Worm (Caenorhabditis elegans): ENCODE measurements around the gene C16C10.1.

Gene C16C10.1

DNA sequence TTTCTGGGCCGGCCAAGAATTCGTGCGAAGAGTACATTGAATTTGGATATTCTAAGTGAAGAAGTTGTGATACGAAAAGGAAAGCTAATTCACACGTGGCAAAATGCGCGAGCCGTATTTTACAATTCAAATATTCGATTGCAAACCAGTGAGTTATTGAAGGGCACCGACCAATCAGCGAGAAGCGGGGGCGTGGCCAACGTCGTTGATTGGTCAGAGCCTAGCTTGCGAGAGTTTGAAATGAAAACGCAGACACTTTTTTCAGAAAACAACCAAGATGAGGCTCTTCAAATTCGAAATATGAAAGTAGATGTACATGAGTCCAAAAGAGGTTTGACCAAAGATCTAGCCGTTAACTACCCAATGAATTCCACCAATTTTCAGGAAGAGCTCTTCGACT is 29.4 kb upstream of the C16C10.1 start:
- TF ChIP-seq irx-1 (tag; optimal IDR thresholded peaks at IDR 0.05) (no peak), zip-4 (GFP tag; optimal IDR thresholded peaks at IDR 0.05) (no peak), isw-1 (GFP tag; IDR thresholded peaks at IDR 0.05) (no peak), hpl-2 (GFP tag; optimal IDR thresholded peaks at IDR 0.05) (no peak), lin-39 (tag; optimal IDR thresholded peaks at IDR 0.05) (no peak), hlh-4 (tag; optimal IDR thresholded peaks at IDR 0.05) (no peak), unc-30 (tag; optimal IDR thresholded peaks at IDR 0.05) (no peak), ceh-8 (GFP tag; optimal IDR thresholded peaks at IDR 0.05) (no peak), unc-86 (tag; optimal IDR thresholded peaks at IDR 0.05) (no peak), unc-62 (GFP tag; optimal IDR thresholded peaks at IDR 0.05) (no peak), tlp-1 (tag; optimal IDR thresholded peaks at IDR 0.05) (no peak), lin-35 (GFP tag; optimal IDR thresholded peaks at IDR 0.05) (no peak), nhr-237 (tag; optimal IDR thresholded peaks at IDR 0.05) (no peak), mab-9 (GFP tag; IDR thresholded peaks at IDR 0.05) (no peak), swsn-7 (tag; optimal IDR thresholded peaks at IDR 0.05) (no peak), egl-13 (tag; optimal IDR thresholded peaks at IDR 0.05) (no peak), tbx-2 (tag; optimal IDR thresholded peaks at IDR 0.05) (no peak), nhr-12 (tag; optimal IDR thresholded peaks at IDR 0.05) (no peak)

DNA sequence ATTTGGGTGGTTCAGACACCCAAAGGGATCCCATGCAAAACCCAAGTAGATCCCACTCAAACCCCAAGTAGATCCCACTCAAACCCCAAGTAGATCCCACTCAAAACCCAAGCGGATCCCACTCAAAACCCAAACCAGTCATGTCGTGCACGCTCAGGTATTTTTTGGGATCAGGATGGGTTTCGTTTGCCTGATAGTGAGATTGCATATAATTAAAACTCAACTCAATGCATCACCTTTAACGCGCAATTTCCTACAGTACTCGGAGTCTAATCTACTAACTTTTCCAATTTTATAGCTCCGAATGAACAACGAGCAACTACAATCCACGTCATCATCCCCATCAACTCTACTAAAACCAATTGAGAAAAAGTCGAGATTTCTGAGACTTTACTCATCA is 27.9 kb upstream of the C16C10.1 start, which contains the start of gene phlp-2:
Gene phlp-2, plus strand, starts transcription at position 301 of the 400 bp plus-strand sequence.
- TF ChIP-seq pax-3 (tag; optimal IDR thresholded peaks at IDR 0.05) (no peak), rnt-1 (tag; optimal IDR thresholded peaks at IDR 0.05) (no peak), xbp-1 (tag; optimal IDR thresholded peaks at IDR 0.05) (no peak), zag-1 (tag; optimal IDR thresholded peaks at IDR 0.05) (no peak), snu-23 (GFP tag; optimal IDR thresholded peaks at IDR 0.05) (no peak), lin-15B (tag; optimal IDR thresholded peaks at IDR 0.05) (no peak), nhr-28 (tag; optimal IDR thresholded peaks at IDR 0.05) (no peak), lin-39 (tag; optimal IDR thresholded peaks at IDR 0.05) (no peak), Y116A8C.19 (tag; optimal IDR thresholded peaks at IDR 0.05; ENCODE audit: borderline replicate concordance) (no peak), egl-27 (tag; optimal IDR thresholded peaks at IDR 0.05) (no peak), skn-1 (tag; optimal IDR thresholded peaks at IDR 0.05) (no peak)

DNA sequence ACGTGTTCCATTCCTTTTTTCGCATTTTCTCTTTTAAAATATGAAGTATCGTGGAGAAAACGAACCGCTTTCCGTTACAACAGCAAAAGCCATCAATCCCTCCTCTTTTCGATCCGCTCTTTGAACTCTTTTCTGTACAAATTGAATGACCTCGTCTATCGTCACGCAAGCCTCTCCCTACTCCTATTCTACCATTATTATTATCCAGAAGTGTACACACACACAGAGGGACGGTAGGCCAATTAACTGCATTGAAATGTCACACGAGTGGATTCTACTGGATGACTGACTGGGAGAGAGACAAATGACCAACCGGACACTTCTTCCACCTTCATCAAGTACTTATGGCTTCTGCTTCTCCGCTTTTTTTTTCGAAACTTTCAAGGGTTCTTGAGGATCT is 27.0 kb upstream of the C16C10.1 start:
- TF ChIP-seq rnt-1 (tag; optimal IDR thresholded peaks at IDR 0.05), result no peak
- TF ChIP-seq blmp-1 (tag; optimal IDR thresholded peaks at IDR 0.05), result peak; percentile 29

DNA sequence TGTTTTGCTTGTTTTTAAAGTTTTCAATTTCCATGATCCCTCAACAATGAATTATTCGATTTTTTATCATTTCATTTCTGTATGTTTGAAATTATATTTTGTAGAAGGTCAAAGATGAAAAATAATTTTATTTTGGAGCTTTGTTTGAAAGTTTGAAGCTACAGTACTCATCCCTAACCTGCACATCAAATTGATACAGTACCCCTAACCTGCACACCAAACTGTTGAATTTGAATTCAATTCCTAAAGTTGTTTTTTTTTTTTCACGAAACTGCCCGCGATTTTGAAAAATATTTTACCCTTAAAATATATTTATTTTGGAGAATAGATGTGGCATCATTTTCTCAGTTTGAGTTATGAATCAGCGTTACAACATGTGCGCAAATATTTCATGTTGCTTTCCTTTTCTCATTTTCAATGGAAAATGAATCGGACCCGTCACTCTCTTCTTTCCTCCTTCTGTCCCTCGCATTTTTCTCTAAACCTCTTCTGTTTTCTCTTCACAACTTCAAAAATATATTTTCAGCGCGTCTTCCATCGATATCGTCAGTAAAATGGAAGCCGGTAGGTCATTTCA is 24.6 kb upstream of the C16C10.1 start, which contains the start of gene R74.8:
Gene R74.8, plus strand, starts transcription at position 527 of the 577 bp plus-strand sequence.
- TF ChIP-seq ets-5 (GFP tag; IDR thresholded peaks at IDR 0.05) (no peak), nhr-12 (tag; optimal IDR thresholded peaks at IDR 0.05) (no peak), lsy-2 (tag; optimal IDR thresholded peaks at IDR 0.05) (peak in 1 of 2 experiments; percentile 63), blmp-1 (tag; optimal IDR thresholded peaks at IDR 0.05) (peak; percentile 28)

DNA sequence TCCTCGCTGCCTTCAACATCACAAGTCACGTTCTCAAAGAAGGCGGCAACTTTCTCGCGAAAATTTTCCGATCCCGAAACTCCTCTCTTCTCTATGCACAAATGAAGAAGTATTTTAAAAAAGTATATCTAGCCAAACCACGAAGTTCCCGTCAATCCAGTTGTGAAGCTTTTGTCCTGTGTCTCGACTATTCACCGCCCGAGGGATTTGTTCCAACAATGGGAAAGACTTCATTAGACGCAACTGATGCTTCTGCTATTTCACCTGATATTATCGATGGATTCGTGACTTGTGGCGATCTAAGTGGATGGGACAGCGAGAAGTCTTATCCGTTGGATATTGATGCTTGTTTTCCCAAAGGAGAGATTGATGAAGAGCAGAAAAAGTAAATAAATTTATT is 23.7 kb upstream of the C16C10.1 start:
- TF ChIP-seq ets-5 (GFP tag; IDR thresholded peaks at IDR 0.05), result no peak
- no peak for TF ChIP-seq dsc-1 (tag; optimal IDR thresholded peaks at IDR 0.05)
- TF ChIP-seq lin-15B (tag; optimal IDR thresholded peaks at IDR 0.05), result no peak
- no peak for TF ChIP-seq aly-2 (tag; optimal IDR thresholded peaks at IDR 0.05)
- TF ChIP-seq hlh-17 (GFP tag; optimal IDR thresholded peaks at IDR 0.05; ENCODE audit: borderline replicate concordance), result no peak
- no peak for TF ChIP-seq mab-9 (GFP tag; IDR thresholded peaks at IDR 0.05)
- no peak for TF ChIP-seq ztf-4 (tag; optimal IDR thresholded peaks at IDR 0.05)
- TF ChIP-seq rnt-1 (tag; optimal IDR thresholded peaks at IDR 0.05), result no peak
- TF ChIP-seq ceh-63 (GFP tag; optimal IDR thresholded peaks at IDR 0.05), result no peak
- TF ChIP-seq mep-1 (tag; optimal IDR thresholded peaks at IDR 0.05), result no peak
- no peak for TF ChIP-seq egl-27 (tag; optimal IDR thresholded peaks at IDR 0.05)
- no peak for TF ChIP-seq nhr-11 (tag; optimal IDR thresholded peaks at IDR 0.05)
- TF ChIP-seq xbp-1 (tag; optimal IDR thresholded peaks at IDR 0.05), result no peak
- no peak for TF ChIP-seq efl-1 (optimal IDR thresholded peaks at IDR 0.05)
- TF ChIP-seq efl-1 (GFP tag; optimal IDR thresholded peaks at IDR 0.05 in 1 of 2), result no peak
- TF ChIP-seq tbx-2 (tag; optimal IDR thresholded peaks at IDR 0.05), result no peak
- no peak for TF ChIP-seq snu-23 (GFP tag; optimal IDR thresholded peaks at IDR 0.05)
- no peak for TF ChIP-seq ceh-90 (tag; optimal IDR thresholded peaks at IDR 0.05)
- no peak for TF ChIP-seq sup-37 (GFP tag; optimal IDR thresholded peaks at IDR 0.05)
- TF ChIP-seq nhr-71 (tag; optimal IDR thresholded peaks at IDR 0.05), result no peak
- no peak for TF ChIP-seq elt-3 (tag; optimal IDR thresholded peaks at IDR 0.05)

Measured in whole organism, L1 larva.